Fruit fly (Drosophila melanogaster) whole organism, embryonic: ENCODE measurements around the gene synr.

Experiments used
- Atf-2 ChIP-seq: fragments of 200-800 bp; sonication (Bioruptor generic); optimal IDR thresholded peaks from 2 replicates; lab custom pipeline; 2016; ENCODE audit warnings: missing biosample characterization, missing genetic modification characterization
- CG11085 ChIP-seq: fragments of 200-800 bp; sonication (Bioruptor generic); IDR thresholded peaks from 2 replicates; pipeline ENCODE4 v1.3.6; 2022; ENCODE audit warnings: missing biosample characterization, missing genetic modification characterization
- CG12155 ChIP-seq: fragments of 200-800 bp; sonication (Bioruptor generic); optimal IDR thresholded peaks from 3 replicates; lab custom pipeline; 2016; ENCODE audit warnings: missing biosample characterization, missing genetic modification characterization
- CG12219 ChIP-seq: fragments of 200-800 bp; sonication (Bioruptor generic); optimal IDR thresholded peaks from 3 replicates; lab custom pipeline; 2018; ENCODE audit warnings: missing biosample characterization, mild to moderate bottlenecking, missing genetic modification characterization
- CG1233 ChIP-seq: fragments of 200-800 bp; sonication (Bioruptor generic); optimal IDR thresholded peaks from 4 replicates; lab custom pipeline; 2018; ENCODE audit warnings: missing biosample characterization, mild to moderate bottlenecking, missing genetic modification characterization
- CG13894 ChIP-seq: fragments of 200-800 bp; sonication (Bioruptor generic); optimal IDR thresholded peaks from 3 replicates; lab custom pipeline; 2018; ENCODE audit warnings: missing biosample characterization, mild to moderate bottlenecking, missing genetic modification characterization, moderate library complexity
- CG14050 ChIP-seq: fragments of 200-800 bp; sonication (Bioruptor generic); IDR thresholded peaks from 3 replicates; pipeline ENCODE4 v1.3.6; 2022; ENCODE audit warnings: missing biosample characterization, missing genetic modification characterization
- CG16779 ChIP-seq: fragments of 200-800 bp; sonication (Bioruptor generic); IDR thresholded peaks from 2 replicates; pipeline ENCODE4 v1.3.6; 2022; ENCODE audit warnings: missing biosample characterization, missing genetic modification characterization
- CG16815 ChIP-seq: fragments of 200-800 bp; sonication (Bioruptor generic); optimal IDR thresholded peaks from 3 replicates; lab custom pipeline; 2017; ENCODE audit warnings: missing biosample characterization, mild to moderate bottlenecking, missing genetic modification characterization
- CG17385 ChIP-seq: fragments of 200-800 bp; sonication (Bioruptor generic); optimal IDR thresholded peaks from 3 replicates; lab custom pipeline; 2018; ENCODE audit warnings: missing biosample characterization, mild to moderate bottlenecking, missing genetic modification characterization
- CG4360 ChIP-seq: fragments of 200-800 bp; sonication (Bioruptor generic); IDR thresholded peaks from 2 replicates; pipeline ENCODE4 v1.3.6; 2022; ENCODE audit warnings: missing biosample characterization, missing genetic modification characterization
- CG7987 ChIP-seq: fragments of 200-800 bp; sonication (Bioruptor generic); optimal IDR thresholded peaks from 2 replicates; lab custom pipeline; 2018; ENCODE audit warnings: missing biosample characterization, mild to moderate bottlenecking, missing genetic modification characterization, moderate library complexity
- CG8765 ChIP-seq: fragments of 200-800 bp; sonication (Bioruptor generic); IDR thresholded peaks from 2 replicates; pipeline ENCODE4 v1.3.6; 2022; ENCODE audit warnings: missing biosample characterization, missing genetic modification characterization
- CG9932 ChIP-seq: fragments of 200-800 bp; sonication (Bioruptor generic); IDR thresholded peaks from 2 replicates; pipeline ENCODE4 v1.3.6; 2022; ENCODE audit warnings: missing biosample characterization, missing genetic modification characterization
- Doc3 ChIP-seq: fragments of 200-800 bp; sonication (Bioruptor generic); IDR thresholded peaks from 3 replicates; pipeline ENCODE4 v1.3.6; 2022; ENCODE audit warnings: missing biosample characterization, missing genetic modification characterization; ENCODE audit not compliant: partially characterized antibody
- Dref ChIP-seq: fragments of 200-800 bp; sonication (Bioruptor generic); IDR thresholded peaks from 2 replicates; pipeline ENCODE4 v1.3.6; 2022; ENCODE audit warnings: missing biosample characterization, missing genetic modification characterization
- ERR ChIP-seq: fragments of 200-800 bp; sonication (Bioruptor generic); optimal IDR thresholded peaks from 2 replicates; lab custom pipeline; 2016; ENCODE audit warnings: missing biosample characterization, missing genetic modification characterization
- Fer2 ChIP-seq: fragments of 200-800 bp; sonication (Bioruptor generic); optimal IDR thresholded peaks from 2 replicates; lab custom pipeline; 2018; ENCODE audit warnings: missing biosample characterization, mild to moderate bottlenecking, missing genetic modification characterization, moderate library complexity
- H15 ChIP-seq: fragments of 200-800 bp; sonication (Bioruptor generic); IDR thresholded peaks from 3 replicates; pipeline ENCODE4 v1.3.6; 2022; ENCODE audit warnings: missing biosample characterization, missing genetic modification characterization
- H2.0 ChIP-seq: fragments of 200-800 bp; sonication (Bioruptor generic); IDR thresholded peaks from 2 replicates; pipeline ENCODE4 v1.3.6; 2022; ENCODE audit warnings: missing biosample characterization, missing genetic modification characterization
- HLH3B ChIP-seq: fragments of 200-800 bp; sonication (Bioruptor generic); IDR thresholded peaks from 2 replicates; pipeline ENCODE4 v1.3.6; 2022; ENCODE audit warnings: missing biosample characterization, missing genetic modification characterization
- HLH4C ChIP-seq: fragments of 200-800 bp; sonication (Bioruptor generic); IDR thresholded peaks from 3 replicates; pipeline ENCODE4 v1.3.6; 2022; ENCODE audit warnings: missing biosample characterization, missing genetic modification characterization; ENCODE audit not compliant: partially characterized antibody
- Lim3 ChIP-seq: fragments of 200-800 bp; sonication (Bioruptor generic); IDR thresholded peaks from 2 replicates; pipeline ENCODE4 v1.3.6; 2022; ENCODE audit warnings: missing biosample characterization, missing genetic modification characterization
- MBD-R2 ChIP-seq: fragments of 200-800 bp; sonication (Bioruptor generic); IDR thresholded peaks from 2 replicates; pipeline ENCODE4 v1.3.6; 2022; ENCODE audit warnings: missing biosample characterization, missing genetic modification characterization
- Max ChIP-seq: fragments of 200-800 bp; sonication (Bioruptor generic); optimal IDR thresholded peaks from 2 replicates; lab custom pipeline; 2016; ENCODE audit warnings: missing biosample characterization, mild to moderate bottlenecking, missing genetic modification characterization
- Mes4 ChIP-seq: fragments of 200-800 bp; sonication (Bioruptor generic); optimal IDR thresholded peaks from 2 replicates; lab custom pipeline; 2016; ENCODE audit warnings: missing biosample characterization, missing genetic modification characterization
- NK7.1 ChIP-seq: fragments of 200-800 bp; sonication (Bioruptor generic); optimal IDR thresholded peaks from 3 replicates; lab custom pipeline; 2016; ENCODE audit warnings: missing biosample characterization, missing genetic modification characterization
- Optix ChIP-seq: fragments of 200-800 bp; sonication (Bioruptor generic); IDR thresholded peaks from 3 replicates; pipeline ENCODE4 v1.3.6; 2022; ENCODE audit warnings: missing biosample characterization, missing genetic modification characterization
- PHDP ChIP-seq: fragments of 200-800 bp; sonication (Bioruptor generic); optimal IDR thresholded peaks from 3 replicates; lab custom pipeline; 2018; ENCODE audit warnings: missing biosample characterization, mild to moderate bottlenecking, missing genetic modification characterization, moderate library complexity
- Poxn ChIP-seq: fragments of 200-800 bp; sonication (Bioruptor generic); IDR thresholded peaks from 2 replicates; pipeline ENCODE4 v1.3.6; 2022; ENCODE audit warnings: missing biosample characterization, missing genetic modification characterization
- Scr ChIP-seq: fragments of 200-800 bp; sonication (Bioruptor generic); IDR thresholded peaks from 2 replicates; pipeline ENCODE4 v1.3.6; 2022; ENCODE audit warnings: missing biosample characterization, missing genetic modification characterization; ENCODE audit not compliant: partially characterized antibody
- Sry-β ChIP-seq: fragments of 200-800 bp; sonication (Bioruptor generic); optimal IDR thresholded peaks from 2 replicates; lab custom pipeline; 2018; ENCODE audit warnings: missing biosample characterization, mild to moderate bottlenecking, missing genetic modification characterization, moderate library complexity
- Tbp ChIP-seq: fragments of >200 bp; optimal IDR thresholded peaks from 2 replicates; lab custom pipeline; 2018; ENCODE audit warnings: missing biosample characterization, missing genetic modification characterization
- Xbp1 ChIP-seq: fragments of 200-800 bp; sonication (Bioruptor generic); optimal IDR thresholded peaks from 3 replicates; lab custom pipeline; 2016; ENCODE audit warnings: missing biosample characterization, mild to moderate bottlenecking, missing genetic modification characterization
- YL-1 ChIP-seq: fragments of 200-800 bp; sonication (Bioruptor generic); optimal IDR thresholded peaks from 3 replicates; lab custom pipeline; 2017; ENCODE audit warnings: missing biosample characterization, mild to moderate bottlenecking, missing genetic modification characterization
- ash1 ChIP-seq: fragments of 200-800 bp; sonication (Bioruptor generic); optimal IDR thresholded peaks from 2 replicates; lab custom pipeline; 2018; ENCODE audit warnings: missing biosample characterization, mild to moderate bottlenecking, missing genetic modification characterization
- bbx ChIP-seq: fragments of 200-800 bp; sonication (Bioruptor generic); IDR thresholded peaks from 2 replicates; pipeline ENCODE4 v1.3.6; 2022; ENCODE audit warnings: missing biosample characterization, missing genetic modification characterization; ENCODE audit not compliant: partially characterized antibody
- bcd ChIP-seq: fragments of 200-800 bp; sonication (Bioruptor generic); optimal IDR thresholded peaks from 2 replicates; lab custom pipeline; 2017; ENCODE audit warnings: missing biosample characterization, mild to moderate bottlenecking, missing genetic modification characterization
- caup ChIP-seq: fragments of 200-800 bp; sonication (Bioruptor generic); optimal IDR thresholded peaks from 3 replicates; lab custom pipeline; 2017; ENCODE audit warnings: missing biosample characterization, mild to moderate bottlenecking, missing genetic modification characterization, moderate library complexity; ENCODE audit not compliant: severe bottlenecking
- cg ChIP-seq: fragments of 200-800 bp; sonication (Bioruptor generic); optimal IDR thresholded peaks from 3 replicates; lab custom pipeline; 2019; ENCODE audit warnings: missing biosample characterization, mild to moderate bottlenecking, missing genetic modification characterization, moderate library complexity
- esg ChIP-seq: fragments of 200-800 bp; sonication (Bioruptor generic); conservative IDR thresholded peaks from 2 replicates; pipeline ENCODE4 v1.3.6; 2022; ENCODE audit warnings: missing biosample characterization, missing genetic modification characterization
- fd64A ChIP-seq: fragments of 200-800 bp; sonication (Bioruptor generic); optimal IDR thresholded peaks from 3 replicates; lab custom pipeline; 2018; ENCODE audit warnings: missing biosample characterization, mild to moderate bottlenecking, missing genetic modification characterization
- gsb-n ChIP-seq: fragments of 200-800 bp; sonication (Bioruptor generic); optimal IDR thresholded peaks from 3 replicates; lab custom pipeline; 2018; ENCODE audit warnings: missing biosample characterization, mild to moderate bottlenecking, missing genetic modification characterization
- ham ChIP-seq: fragments of 200-800 bp; sonication (Bioruptor generic); IDR thresholded peaks from 2 replicates; pipeline ENCODE4 v1.3.6; 2022; ENCODE audit warnings: missing biosample characterization, missing genetic modification characterization
- kay ChIP-seq: fragments of 200-800 bp; sonication (Bioruptor generic); optimal IDR thresholded peaks from 2 replicates; lab custom pipeline; 2016; ENCODE audit warnings: missing biosample characterization, missing genetic modification characterization
- psq ChIP-seq: fragments of 200-800 bp; sonication (Bioruptor generic); optimal IDR thresholded peaks from 2 replicates; lab custom pipeline; 2017; ENCODE audit warnings: missing biosample characterization, missing genetic modification characterization
- ranshi ChIP-seq: fragments of 200-800 bp; sonication (Bioruptor generic); IDR thresholded peaks from 2 replicates; pipeline ENCODE4 v1.3.6; 2022; ENCODE audit warnings: missing biosample characterization, missing genetic modification characterization
- sc ChIP-seq, 3 experiments: fragments of >200 bp in 2 of 3; fragments of 200-800 bp in 1 of 3; sonication (Bioruptor generic) in 1 of 3; optimal IDR thresholded peaks; 2 replicates in 2 of 3; 3 replicates in 1 of 3; lab custom pipeline; 2017; ENCODE audit warnings: mild to moderate bottlenecking in 1 of 3, missing biosample characterization in 1 of 3, missing genetic modification characterization in 1 of 3, missing genetic modification reagents in 1 of 3
- stwl ChIP-seq: fragments of 200-800 bp; sonication (Bioruptor generic); optimal IDR thresholded peaks from 3 replicates; lab custom pipeline; 2018; ENCODE audit warnings: missing biosample characterization, mild to moderate bottlenecking, missing genetic modification characterization, moderate library complexity
- sug ChIP-seq: fragments of 200-800 bp; optimal IDR thresholded peaks from 2 replicates; lab custom pipeline; 2019; ENCODE audit warnings: missing biosample characterization, mild to moderate bottlenecking, missing genetic modification characterization, moderate library complexity
- toy ChIP-seq: fragments of 200-800 bp; sonication (Bioruptor generic); IDR thresholded peaks from 2 replicates; pipeline ENCODE4 v1.3.6; 2022; ENCODE audit warnings: missing biosample characterization, missing genetic modification characterization

synr gene

DNA sequence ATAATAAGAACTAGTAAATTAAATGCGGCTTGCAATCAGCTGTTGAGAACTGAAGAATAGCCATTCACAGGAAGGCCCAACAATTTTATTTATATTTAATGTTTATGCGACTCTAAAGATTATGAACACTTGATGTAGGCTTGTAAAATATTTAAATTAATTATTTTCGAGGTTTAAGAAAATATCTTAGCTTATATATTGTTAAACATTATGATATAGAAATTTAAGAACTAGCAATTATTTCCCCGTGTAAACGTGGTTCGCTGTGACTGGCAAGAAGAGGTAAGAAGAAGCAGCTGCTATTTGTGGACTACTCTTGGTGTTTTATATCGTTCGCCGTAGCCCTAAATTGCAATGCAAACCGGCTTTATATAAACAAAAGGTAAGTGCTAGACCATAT is 2.8 kb downstream of the synr start, which contains the start of the genes mRpL24 and betaggt-I (continued):
- TF ChIP-seq H2.0 (GFP tag; lab: Robert Waterston, UW) = peak; percentile 97
- TF ChIP-seq cg (GFP tag; lab: Kevin White, UChicago) = no peak
- peak; percentile 40 for TF ChIP-seq Dref (GFP tag; lab: Robert Waterston, UW)
- peak; percentile 98 for TF ChIP-seq PHDP (tag; lab: Kevin White, UChicago)
- TF ChIP-seq CG4360 (GFP tag; lab: Robert Waterston, UW) = peak; percentile 76
- peak; percentile 99 for TF ChIP-seq CG17385 (GFP tag; lab: Kevin White, UChicago)
- peak; percentile 92 for TF ChIP-seq CG16815 (GFP tag; lab: Kevin White, UChicago)
- TF ChIP-seq ranshi (GFP tag; lab: Robert Waterston, UW) = peak; percentile 97
- no peak for TF ChIP-seq HLH4C (GFP tag; lab: Robert Waterston, UW)
- TF ChIP-seq CG9932 (GFP tag; lab: Robert Waterston, UW) = peak; percentile 97
- peak; percentile 50 for TF ChIP-seq Atf-2 (GFP tag; lab: Kevin White, UChicago)
- TF ChIP-seq ash1 (GFP tag; lab: Kevin White, UChicago) = peak; percentile 25
- TF ChIP-seq esg (GFP tag; lab: Robert Waterston, UW) = peak; percentile 95
- peak; percentile 88 for TF ChIP-seq toy (GFP tag; lab: Robert Waterston, UW)
- peak; percentile 97 for TF ChIP-seq Xbp1
- peak; percentile 96 for TF ChIP-seq gsb-n (tag; lab: Kevin White, UChicago)
- TF ChIP-seq CG11085 (GFP tag; lab: Robert Waterston, UW) = peak; percentile 96
- TF ChIP-seq sug (tag; lab: Kevin White, UChicago) = peak; percentile 96
- TF ChIP-seq CG12155 (GFP tag; lab: Kevin White, UChicago) = peak; percentile 94
- peak; percentile 88 for TF ChIP-seq CG12219
- TF ChIP-seq CG8765 (GFP tag; lab: Robert Waterston, UW) = peak; percentile 95
- no peak; the same call in 1 of the 2 replicates for TF ChIP-seq Scr (GFP tag; lab: Robert Waterston, UW)
- peak; percentile 35 for TF ChIP-seq NK7.1 (GFP tag; lab: Kevin White, UChicago)
- TF ChIP-seq CG7987 (GFP tag; lab: Kevin White, UChicago) = peak; percentile 91
- TF ChIP-seq CG16779 (GFP tag; lab: Robert Waterston, UW) = peak; percentile 86
- TF ChIP-seq CG14050 = peak; percentile 94
- TF ChIP-seq psq (GFP tag; lab: Kevin White, UChicago) = peak; percentile 85
- peak; percentile 96 for TF ChIP-seq CG13894
- no peak for TF ChIP-seq bbx (GFP tag; lab: Robert Waterston, UW)
- TF ChIP-seq Fer2 (tag; lab: Kevin White, UChicago) = peak; percentile 96
- TF ChIP-seq Max (GFP tag; lab: Kevin White, UChicago) = peak; percentile 94
- TF ChIP-seq Sry-β (GFP tag; lab: Kevin White, UChicago) = peak; percentile 43
- peak; percentile 59 for TF ChIP-seq ERR (GFP tag; lab: Kevin White, UChicago)
- peak; percentile 95 for TF ChIP-seq YL-1
- peak; percentile 97 for TF ChIP-seq bcd (GFP tag; lab: Kevin White, UChicago)
- peak; percentile 93 for TF ChIP-seq caup
- peak; percentile 79 for TF ChIP-seq Optix (GFP tag; lab: Robert Waterston, UW)
- TF ChIP-seq kay = peak; percentile 94
- TF ChIP-seq stwl (tag; lab: Kevin White, UChicago) = peak; percentile 69
- peak; percentile 38 for TF ChIP-seq Mes4 (GFP tag; lab: Kevin White, UChicago)
- TF ChIP-seq fd64A (GFP tag; lab: Kevin White, UChicago) = peak; percentile 53
- TF ChIP-seq Poxn (GFP tag; lab: Robert Waterston, UW) = peak; percentile 86
- TF ChIP-seq H15 (GFP tag; lab: Robert Waterston, UW) = peak; percentile 96
- TF ChIP-seq ham (GFP tag; lab: Robert Waterston, UW) = peak; percentile 88
- TF ChIP-seq Tbp = no peak
- TF ChIP-seq sc (optimal IDR thresholded peaks at IDR 0.05; lab: Kevin White, UChicago) = no peak
- TF ChIP-seq sc (GFP tag; optimal IDR thresholded peaks at IDR 0.05; lab: Kevin White, UChicago) = peak; percentile 83
- TF ChIP-seq MBD-R2 (GFP tag; lab: Robert Waterston, UW) = peak; percentile 99
- peak; percentile 75; the same call in 1 of the 2 replicates for TF ChIP-seq Lim3
- TF ChIP-seq Doc3 (GFP tag; lab: Robert Waterston, UW) = no peak
- peak; percentile 95 for TF ChIP-seq CG1233 (GFP tag; lab: Kevin White, UChicago)
- TF ChIP-seq HLH3B = peak; percentile 96
